Fruit fly (Drosophila melanogaster) Kc167 (cell line): ENCODE measurements around the gene PNKP.

Experiments
- Myc ChIP-seq: fragments of >200 bp; optimal IDR thresholded peaks from 2 replicates; lab custom pipeline; 2017; ENCODE audit warnings: missing external identifiers
- Sin3A ChIP-seq: fragments of >200 bp; optimal IDR thresholded peaks from 2 replicates; lab custom pipeline; 2018; ENCODE audit warnings: missing external identifiers
- h ChIP-seq: fragments of >200 bp; optimal IDR thresholded peaks from 3 replicates; lab custom pipeline; 2018; ENCODE audit warnings: missing external identifiers
- insv ChIP-seq: fragments of >200 bp; optimal IDR thresholded peaks from 3 replicates; lab custom pipeline; 2018; ENCODE audit warnings: missing external identifiers
- psq ChIP-seq: fragments of >200 bp; optimal IDR thresholded peaks from 2 replicates; lab custom pipeline; 2017; ENCODE audit warnings: missing external identifiers
- ttk ChIP-seq: sonication (Bioruptor generic); optimal IDR thresholded peaks from 2 replicates; lab custom pipeline; 2017; ENCODE audit warnings: missing external identifiers

The PNKP gene

dm6 chr3R:8306188-8306926 lies 37.0 kb downstream of the PNKP start:
- TF ChIP-seq h (lab: Kevin White, UChicago): no peak
- no peak for TF ChIP-seq psq (lab: Kevin White, UChicago)
- no peak for TF ChIP-seq Myc (lab: Kevin White, UChicago)
- no peak for TF ChIP-seq Sin3A (lab: Kevin White, UChicago)
- no peak for TF ChIP-seq insv (lab: Kevin White, UChicago)
- TF ChIP-seq ttk (lab: Kevin White, UChicago): no peak

- TF ChIP-seq Sin3A (lab: Kevin White, UChicago) (no peak), psq (lab: Kevin White, UChicago) (no peak), ttk (lab: Kevin White, UChicago) (no peak), h (lab: Kevin White, UChicago) (no peak), insv (lab: Kevin White, UChicago) (no peak), Myc (lab: Kevin White, UChicago) (no peak)
These were observed 38.2 kb downstream of the PNKP start, which contains the start of gene Sgt1 for dm6 chr3R:8305110-8305509. Gene Sgt1 (minus strand): TSS chr3R:8305274.

dm6 chr3R:8303848-8304247 lies 39.5 kb downstream of the PNKP start, which contains the start of gene nac:
Gene nac (minus strand): TSS chr3R:8304023.
- TF ChIP-seq insv (lab: Kevin White, UChicago) (no peak), ttk (lab: Kevin White, UChicago) (no peak)

- TF ChIP-seq h (lab: Kevin White, UChicago) (no peak), Sin3A (lab: Kevin White, UChicago) (no peak), insv (lab: Kevin White, UChicago) (no peak), ttk (lab: Kevin White, UChicago) (no peak), psq (lab: Kevin White, UChicago) (no peak), Myc (lab: Kevin White, UChicago) (no peak)
These were observed 42.2 kb downstream of the PNKP start, which contains the start of the genes CG9626 and mRpL1 for dm6 chr3R:8300928-8301752. Gene CG9626 (minus strand): TSS chr3R:8300978. Gene mRpL1 (plus strand): TSS chr3R:8301440.

- TF ChIP-seq insv (lab: Kevin White, UChicago) (no peak), psq (lab: Kevin White, UChicago) (no peak), h (lab: Kevin White, UChicago) (no peak)
These were observed 51.3 kb downstream of the PNKP start, which contains the start of gene CG31463 for dm6 chr3R:8292034-8292433. Gene CG31463 (plus strand): TSS chr3R:8292335.
